Fruit fly (Drosophila melanogaster): ENCODE measurements around the gene CG3528.

CG3528 gene

dm6 chr2L:2467722-2468372, 50.0 kb downstream of the CG3528 start (continued):
- TF ChIP-seq Fer3 (tag; optimal IDR thresholded peaks at IDR 0.05) (peak; percentile 35), CG12769 (tag; optimal IDR thresholded peaks at IDR 0.05) (peak; percentile 62), Deaf1 (tag; optimal IDR thresholded peaks at IDR 0.05) (no peak), CG17359 (tag; optimal IDR thresholded peaks at IDR 0.05) (peak; percentile 31), CG12391 (tag; optimal IDR thresholded peaks at IDR 0.05) (peak; percentile 31), CG8290 (GFP tag; optimal IDR thresholded peaks at IDR 0.05) (no peak), CG8290 (tag; optimal IDR thresholded peaks at IDR 0.05) (no peak), CG18599 (GFP tag; optimal IDR thresholded peaks at IDR 0.05) (peak; percentile 56), grau (tag; optimal IDR thresholded peaks at IDR 0.05) (peak; percentile 45), ken (GFP tag; IDR thresholded peaks at IDR 0.05) (0 out of 3 replicates have a peak, but pooled peaks have one; percentile 12), CG4854 (GFP tag; optimal IDR thresholded peaks at IDR 0.05) (no peak), br (optimal IDR thresholded peaks at IDR 0.05) (no peak), row (GFP tag; IDR thresholded peaks at IDR 0.05) (peak; percentile 63), CG33213 (GFP tag; optimal IDR thresholded peaks at IDR 0.05) (no peak), bowl (GFP tag; IDR thresholded peaks at IDR 0.05) (no peak), bsh (GFP tag; optimal IDR thresholded peaks at IDR 0.05) (no peak), bigmax (GFP tag; optimal IDR thresholded peaks at IDR 0.05) (no peak), CG5180 (GFP tag; optimal IDR thresholded peaks at IDR 0.05) (no peak), CG3847 (GFP tag; IDR thresholded peaks at IDR 0.05) (peak; percentile 40), zf30C (GFP tag; optimal IDR thresholded peaks at IDR 0.05) (no peak), CG9932 (GFP tag; IDR thresholded peaks at IDR 0.05) (peak; percentile 69), oc (tag; optimal IDR thresholded peaks at IDR 0.05) (no peak), CG15479 (GFP tag; optimal IDR thresholded peaks at IDR 0.05) (no peak), Mrtf (GFP tag; IDR thresholded peaks at IDR 0.05) (no peak), Stat92E (GFP tag; optimal IDR thresholded peaks at IDR 0.05) (no peak), zen (tag; optimal IDR thresholded peaks at IDR 0.05) (no peak), twi (tag; optimal IDR thresholded peaks at IDR 0.05) (no peak), Eip74EF (GFP tag; optimal IDR thresholded peaks at IDR 0.05) (no peak), Hmr (GFP tag; optimal IDR thresholded peaks at IDR 0.05) (peak; percentile 27), sob (GFP tag; IDR thresholded peaks at IDR 0.05) (peak; percentile 60), Oli (tag; optimal IDR thresholded peaks at IDR 0.05) (peak; percentile 44), repo (GFP tag; optimal IDR thresholded peaks at IDR 0.05) (no peak), Med (GFP tag) (peak; percentile 32), HLH3B (GFP tag; IDR thresholded peaks at IDR 0.05) (peak; percentile 59), CG4707 (GFP tag; optimal IDR thresholded peaks at IDR 0.05) (no peak), sima (GFP tag; optimal IDR thresholded peaks at IDR 0.05) (no peak), CrebB (tag; optimal IDR thresholded peaks at IDR 0.05) (no peak), crol (GFP tag; IDR thresholded peaks at IDR 0.05) (no peak), fd96Cb (tag; optimal IDR thresholded peaks at IDR 0.05) (peak; percentile 5), Ptx1 (GFP tag; IDR thresholded peaks at IDR 0.05) (peak; percentile 59), D19B (GFP tag; optimal IDR thresholded peaks at IDR 0.05) (no peak), wdn (GFP tag; IDR thresholded peaks at IDR 0.05) (0 out of 2 replicates have a peak, but pooled peaks have one; percentile 5), seq (GFP tag; IDR thresholded peaks at IDR 0.05) (0 out of 2 replicates have a peak, but pooled peaks have one; percentile 25), amos (GFP tag; IDR thresholded peaks at IDR 0.05; ENCODE audit: partially characterized antibody) (no peak), CG2129 (GFP tag; IDR thresholded peaks at IDR 0.05; ENCODE audit: partially characterized antibody) (no peak), esg (GFP tag; conservative IDR thresholded peaks at IDR 0.05) (no peak), BtbVII (GFP tag; optimal IDR thresholded peaks at IDR 0.05) (no peak), al (GFP tag; IDR thresholded peaks at IDR 0.05) (peak; percentile 38; the same call in 1 of the 2 replicates), dpn (GFP tag; optimal IDR thresholded peaks at IDR 0.05) (peak in 1 of 2 experiments; percentile 9), gro (GFP tag; optimal IDR thresholded peaks at IDR 0.05) (no peak)

Measured in whole organism, embryonic.